Worm (Caenorhabditis elegans) whole organism, late embryonic: Measurements from ENCODE around the gene F53A9.3.

Experiments
- C38D4.7 ChIP-seq: fragments of 200-800 bp; sonication (Bioruptor generic); optimal IDR thresholded peaks from 2 replicates; lab custom pipeline; 2018; ENCODE audit warnings: mild to moderate bottlenecking, missing genetic modification characterization, moderate library complexity, missing compliant biosample characterization
- K09A11.1 ChIP-seq: sonication (generic microtip); optimal IDR thresholded peaks from 2 replicates; lab custom pipeline; 2017; ENCODE audit warnings: antibody characterized with exemption, mild to moderate bottlenecking, missing genetic modification characterization, missing compliant biosample characterization; ENCODE audit not compliant: insufficient read depth
- Y22D7AL.16 ChIP-seq: sonication (generic microtip); optimal IDR thresholded peaks from 2 replicates; lab custom pipeline; 2016; ENCODE audit warnings: missing genetic modification characterization, missing compliant biosample characterization
- ceh-14 ChIP-seq: sonication (generic microtip); optimal IDR thresholded peaks from 2 replicates; lab custom pipeline; 2016; ENCODE audit warnings: missing genotype, missing genetic modification characterization, missing compliant biosample characterization
- ceh-22 ChIP-seq: sonication (generic microtip); optimal IDR thresholded peaks from 2 replicates; lab custom pipeline; 2017; ENCODE audit warnings: missing biosample characterization, missing genetic modification characterization
- ceh-30 ChIP-seq: fragments of 150-350 bp; optimal IDR thresholded peaks from 2 replicates; lab custom pipeline; 2014; ENCODE audit warnings: missing biosample characterization, missing genetic modification characterization
- ceh-34 ChIP-seq: sonication (generic microtip); optimal IDR thresholded peaks from 2 replicates; lab custom pipeline; 2016; ENCODE audit warnings: mild to moderate bottlenecking, missing genetic modification characterization, missing compliant biosample characterization
- ceh-48 ChIP-seq: sonication (generic microtip); optimal IDR thresholded peaks from 2 replicates; lab custom pipeline; 2016; ENCODE audit warnings: missing genetic modification characterization, inconsistent platforms, missing compliant biosample characterization
- ceh-6 ChIP-seq: fragments of 200-800 bp; sonication (Bioruptor generic); optimal IDR thresholded peaks from 2 replicates; lab custom pipeline; 2018; ENCODE audit warnings: mild to moderate bottlenecking, missing genetic modification characterization, missing compliant biosample characterization
- che-1 ChIP-seq: sonication (generic microtip); optimal IDR thresholded peaks from 2 replicates; lab custom pipeline; 2016; ENCODE audit warnings: mild to moderate bottlenecking, missing genetic modification characterization, missing compliant biosample characterization
- dmd-4 ChIP-seq: sonication (generic microtip); optimal IDR thresholded peaks from 2 replicates; lab custom pipeline; 2016; ENCODE audit warnings: borderline replicate concordance, missing genetic modification characterization, missing compliant biosample characterization
- elt-2 ChIP-seq: sonication (generic microtip); optimal IDR thresholded peaks from 2 replicates; lab custom pipeline; 2016; ENCODE audit warnings: missing genetic modification reagents, missing genetic modification characterization, missing compliant biosample characterization
- gmeb-2 ChIP-seq: sonication (generic microtip); optimal IDR thresholded peaks from 2 replicates; lab custom pipeline; 2016; ENCODE audit warnings: missing genetic modification characterization, inconsistent platforms, missing compliant biosample characterization
- hlh-13 ChIP-seq: fragments of 200-800 bp; sonication (Bioruptor generic); optimal IDR thresholded peaks from 2 replicates; lab custom pipeline; 2018; ENCODE audit warnings: mild to moderate bottlenecking, missing genetic modification characterization, missing compliant biosample characterization
- hlh-30 ChIP-seq: sonication (generic microtip); optimal IDR thresholded peaks from 2 replicates; lab custom pipeline; 2017; ENCODE audit warnings: antibody characterized with exemption, missing genetic modification characterization, missing compliant biosample characterization; ENCODE audit not compliant: insufficient read depth
- hlh-6 ChIP-seq: sonication (generic microtip); optimal IDR thresholded peaks from 2 replicates; lab custom pipeline; 2016; ENCODE audit warnings: missing genotype, missing genetic modification characterization, missing compliant biosample characterization
- lin-11 ChIP-seq: fragments of 200-800 bp; sonication (Bioruptor generic); optimal IDR thresholded peaks from 2 replicates; lab custom pipeline; 2018; ENCODE audit warnings: mild to moderate bottlenecking, missing genetic modification characterization, missing compliant biosample characterization
- madf-2 ChIP-seq: sonication (generic microtip); optimal IDR thresholded peaks from 2 replicates; lab custom pipeline; 2017; ENCODE audit warnings: missing genetic modification characterization, missing compliant biosample characterization
- mec-3 ChIP-seq: sonication (generic microtip); optimal IDR thresholded peaks from 2 replicates; lab custom pipeline; 2016; ENCODE audit warnings: borderline replicate concordance, missing genetic modification characterization, missing compliant biosample characterization
- nhr-11 ChIP-seq: fragments of 150-350 bp; optimal IDR thresholded peaks from 2 replicates; lab custom pipeline; 2014; ENCODE audit warnings: missing biosample characterization, missing genetic modification characterization
- nhr-232 ChIP-seq: sonication (generic microtip); optimal IDR thresholded peaks from 2 replicates; lab custom pipeline; 2016; ENCODE audit warnings: missing genetic modification characterization, missing compliant biosample characterization
- npax-4 ChIP-seq: sonication (generic microtip); optimal IDR thresholded peaks from 2 replicates; lab custom pipeline; 2016; ENCODE audit warnings: missing genetic modification characterization, missing compliant biosample characterization
- odd-2 ChIP-seq: sonication (generic microtip); optimal IDR thresholded peaks from 2 replicates; lab custom pipeline; 2017; ENCODE audit warnings: antibody characterized with exemption, mild to moderate bottlenecking, missing genetic modification characterization, missing compliant biosample characterization
- pat-9 ChIP-seq: fragments of 200-800 bp; sonication (Bioruptor generic); optimal IDR thresholded peaks from 2 replicates; lab custom pipeline; 2018; ENCODE audit warnings: mild to moderate bottlenecking, missing genetic modification characterization, moderate library complexity, missing compliant biosample characterization
- pros-1 ChIP-seq: fragments of 150-350 bp; optimal IDR thresholded peaks from 2 replicates; lab custom pipeline; 2014; ENCODE audit warnings: missing biosample characterization, missing genetic modification reagents, missing genetic modification characterization
- ref-2 ChIP-seq: sonication (generic microtip); optimal IDR thresholded peaks from 2 replicates; lab custom pipeline; 2016; ENCODE audit warnings: missing genetic modification characterization, missing compliant biosample characterization
- rnt-1 ChIP-seq: sonication (generic microtip); optimal IDR thresholded peaks from 2 replicates; lab custom pipeline; 2016; ENCODE audit warnings: missing genetic modification characterization, missing compliant biosample characterization
- sdc-2 ChIP-seq: sonication (generic microtip); optimal IDR thresholded peaks from 2 replicates; lab custom pipeline; 2016; ENCODE audit warnings: missing genotype, missing genetic modification characterization, missing compliant biosample characterization
- syd-9 ChIP-seq: sonication (generic microtip); optimal IDR thresholded peaks from 2 replicates; lab custom pipeline; 2016; ENCODE audit warnings: mild to moderate bottlenecking, missing genetic modification characterization, moderate library complexity, missing compliant biosample characterization
- tbx-7 ChIP-seq: sonication (generic microtip); optimal IDR thresholded peaks from 2 replicates; lab custom pipeline; 2016; ENCODE audit warnings: missing genotype, missing genetic modification characterization, missing compliant biosample characterization
- unc-3 ChIP-seq, 2 experiments: fragments of 200-800 bp in 1 of 2; sonication (Bioruptor generic) in 1 of 2; sonication (generic microtip) in 1 of 2; conservative IDR thresholded peaks in 1 of 2; optimal IDR thresholded peaks in 1 of 2; 2 replicates each; pipeline versions ENCODE4 v1.3.6 to Lab custom; 2016 to 2022; ENCODE audit warnings: missing compliant biosample characterization in 2 of 2, missing genetic modification characterization in 2 of 2, missing genetic modification reagents in 1 of 2
- unc-42 ChIP-seq: sonication (generic microtip); optimal IDR thresholded peaks from 2 replicates; lab custom pipeline; 2016; ENCODE audit warnings: missing genotype, missing genetic modification characterization, missing compliant biosample characterization
- unc-86 ChIP-seq: sonication (generic microtip); optimal IDR thresholded peaks from 2 replicates; lab custom pipeline; 2016; ENCODE audit warnings: missing genetic modification characterization, missing compliant biosample characterization
- ztf-16 ChIP-seq: sonication (generic microtip); optimal IDR thresholded peaks from 2 replicates; lab custom pipeline; 2017; ENCODE audit warnings: missing genetic modification characterization, missing compliant biosample characterization

The F53A9.3 gene

ce11 chrX:8750209-8750608 lies 42.1 kb downstream of the F53A9.3 start:
- TF ChIP-seq elt-2 (tag; lab: Kevin White, UChicago), result peak; percentile 95
- TF ChIP-seq hlh-13 (GFP tag; lab: Kevin White, UChicago), result no peak

ce11 chrX:8750660-8751059 lies 42.5 kb downstream of the F53A9.3 start, which contains the start of gene asns-2:
TSS of gene asns-2 (minus strand) at chrX:8750941.
- TF ChIP-seq odd-2 (tag; lab: Kevin White, UChicago), result no peak
- no peak for TF ChIP-seq ceh-30
- no peak for TF ChIP-seq ref-2 (tag; lab: Kevin White, UChicago)

- TF ChIP-seq ceh-14 (tag; lab: Kevin White, UChicago) (no peak), elt-2 (tag; lab: Kevin White, UChicago) (peak; percentile 47), sdc-2 (tag; lab: Kevin White, UChicago) (no peak), unc-86 (no peak), C38D4.7 (GFP tag; lab: Kevin White, UChicago) (no peak), ceh-34 (tag; lab: Kevin White, UChicago) (no peak), hlh-30 (tag; lab: Kevin White, UChicago) (peak; percentile 44), rnt-1 (tag; lab: Kevin White, UChicago) (no peak), dmd-4 (tag; lab: Kevin White, UChicago) (no peak)
Observed at ce11 chrX:8752546-8752945, 44.4 kb downstream of the F53A9.3 start.

ce11 chrX:8754285-8754795 lies 46.2 kb downstream of the F53A9.3 start:
- no peak for TF ChIP-seq unc-42 (tag; lab: Kevin White, UChicago)
- TF ChIP-seq gmeb-2 (tag; lab: Kevin White, UChicago), result no peak
- TF ChIP-seq ceh-48 (tag; lab: Kevin White, UChicago), result no peak
- no peak for TF ChIP-seq pat-9 (tag; lab: Kevin White, UChicago)
- TF ChIP-seq unc-86, result no peak
- no peak for TF ChIP-seq che-1 (tag; lab: Kevin White, UChicago)
- no peak for TF ChIP-seq C38D4.7 (GFP tag; lab: Kevin White, UChicago)
- TF ChIP-seq nhr-11 (tag; lab: Kevin White, UChicago), result no peak
- TF ChIP-seq Y22D7AL.16 (tag; lab: Kevin White, UChicago), result no peak
- TF ChIP-seq K09A11.1 (tag; lab: Kevin White, UChicago), result no peak
- no peak for TF ChIP-seq ztf-16

ce11 chrX:8755987-8756386 lies 47.8 kb downstream of the F53A9.3 start:
- TF ChIP-seq ceh-14 (tag; lab: Kevin White, UChicago) (no peak), mec-3 (tag; lab: Kevin White, UChicago) (no peak), madf-2 (tag; lab: Kevin White, UChicago) (no peak), pat-9 (tag; lab: Kevin White, UChicago) (no peak), unc-3 (GFP tag; conservative IDR thresholded peaks at IDR 0.05; lab: Robert Waterston, UW) (no peak), unc-3 (tag; optimal IDR thresholded peaks at IDR 0.05; lab: Kevin White, UChicago) (no peak), pros-1 (no peak), rnt-1 (tag; lab: Kevin White, UChicago) (no peak), ceh-6 (GFP tag; lab: Kevin White, UChicago) (no peak), syd-9 (tag; lab: Kevin White, UChicago) (no peak), K09A11.1 (tag; lab: Kevin White, UChicago) (no peak), nhr-232 (tag; lab: Kevin White, UChicago) (no peak), hlh-6 (tag; lab: Kevin White, UChicago) (no peak), ceh-22 (no peak), hlh-13 (GFP tag; lab: Kevin White, UChicago) (no peak), sdc-2 (tag; lab: Kevin White, UChicago) (no peak), tbx-7 (tag; lab: Kevin White, UChicago) (no peak), npax-4 (tag; lab: Kevin White, UChicago) (no peak), nhr-11 (tag; lab: Kevin White, UChicago) (no peak), lin-11 (tag; lab: Kevin White, UChicago) (no peak)
